Worm (Caenorhabditis elegans) whole organism, mixed stage, embryonic: Measurements from ENCODE around the gene T20D3.5.

Experiments used
- ceh-39 ChIP-seq: fragments of 150-350 bp; optimal IDR thresholded peaks from 2 replicates; lab custom pipeline; 2014; ENCODE audit warnings: missing biosample characterization, missing genetic modification characterization
- elt-1 ChIP-seq: sonication (generic microtip); optimal IDR thresholded peaks from 2 replicates; lab custom pipeline; 2017; ENCODE audit warnings: missing genetic modification characterization, mild to moderate bottlenecking, missing compliant biosample characterization, antibody characterized with exemption, moderate library complexity, borderline replicate concordance; ENCODE audit not compliant: insufficient read depth
- flh-1 ChIP-seq: fragments of 200-800 bp; sonication (Bioruptor generic); optimal IDR thresholded peaks from 2 replicates; lab custom pipeline; 2018; ENCODE audit warnings: mild to moderate bottlenecking, missing genetic modification characterization, moderate library complexity, missing compliant biosample characterization
- lin-13 ChIP-seq: fragments of 150-350 bp; optimal IDR thresholded peaks from 2 replicates; lab custom pipeline; 2014; ENCODE audit warnings: missing biosample characterization, missing genetic modification characterization
- nhr-237 ChIP-seq: fragments of 150-350 bp; optimal IDR thresholded peaks from 2 replicates; lab custom pipeline; 2014; ENCODE audit warnings: missing biosample characterization, missing genetic modification characterization
- nhr-76 ChIP-seq: sonication (generic microtip); optimal IDR thresholded peaks from 2 replicates; lab custom pipeline; 2017; ENCODE audit warnings: missing biosample characterization, missing genetic modification characterization
- pha-4 ChIP-seq: fragments of 150-350 bp; optimal IDR thresholded peaks from 2 replicates; lab custom pipeline; 2018; ENCODE audit warnings: missing biosample characterization, missing genetic modification reagents, missing genetic modification characterization
- snpc-4 ChIP-seq: fragments of 150-350 bp; optimal IDR thresholded peaks from 2 replicates; lab custom pipeline; 2014; ENCODE audit warnings: missing biosample characterization, missing genetic modification characterization
- unc-39 ChIP-seq: fragments of 150-350 bp; optimal IDR thresholded peaks from 2 replicates; lab custom pipeline; 2014; ENCODE audit warnings: missing biosample characterization, missing genetic modification characterization
- unc-62 ChIP-seq: fragments of 150-350 bp; optimal IDR thresholded peaks from 2 replicates; lab custom pipeline; 2014; ENCODE audit warnings: missing biosample characterization, missing genetic modification reagents, missing genetic modification characterization
- ztf-11 ChIP-seq: fragments of 150-350 bp; optimal IDR thresholded peaks from 2 replicates; lab custom pipeline; 2014; ENCODE audit warnings: missing biosample characterization, missing genetic modification characterization

DNA sequence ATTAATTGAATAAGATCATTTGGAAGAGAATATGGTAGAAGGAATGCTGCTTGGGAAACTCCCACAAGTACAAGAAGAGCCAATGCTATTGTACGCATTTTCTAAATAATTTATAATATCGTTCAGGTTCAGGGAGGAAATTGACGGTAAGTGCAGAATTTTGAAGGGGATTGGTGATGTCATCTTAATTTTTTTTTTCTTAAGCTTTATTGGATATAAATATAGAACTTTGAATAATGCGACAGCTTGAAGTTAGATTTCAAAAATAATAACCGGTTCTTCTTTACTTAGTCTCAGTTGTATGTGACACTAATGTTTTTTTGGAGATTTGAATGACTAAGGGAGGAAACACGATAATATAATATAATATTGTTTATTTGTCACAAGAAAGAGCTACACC is 6.1 kb upstream of the T20D3.5 start, which contains the start of gene nspg-7.1:
- TF ChIP-seq snpc-4 (tag; lab: Kevin White, UChicago): no peak
- TF ChIP-seq elt-1 (tag; lab: Kevin White, UChicago): no peak
- no peak for TF ChIP-seq ztf-11 (tag; lab: Kevin White, UChicago)
- TF ChIP-seq nhr-76 (tag; lab: Kevin White, UChicago): no peak
- TF ChIP-seq unc-62 (GFP tag; lab: Kevin White, UChicago): no peak
- no peak for TF ChIP-seq lin-13 (tag; lab: Kevin White, UChicago)
- TF ChIP-seq ceh-39 (tag; lab: Kevin White, UChicago): no peak
- no peak for TF ChIP-seq unc-39 (tag; lab: Kevin White, UChicago)
- no peak for TF ChIP-seq nhr-237
- TF ChIP-seq pha-4 (tag; lab: Kevin White, UChicago): no peak
- TF ChIP-seq flh-1 (GFP tag; lab: Kevin White, UChicago): no peak
